Worm (Caenorhabditis elegans): ENCODE data around the gene M163.10.

The M163.10 gene

DNA sequence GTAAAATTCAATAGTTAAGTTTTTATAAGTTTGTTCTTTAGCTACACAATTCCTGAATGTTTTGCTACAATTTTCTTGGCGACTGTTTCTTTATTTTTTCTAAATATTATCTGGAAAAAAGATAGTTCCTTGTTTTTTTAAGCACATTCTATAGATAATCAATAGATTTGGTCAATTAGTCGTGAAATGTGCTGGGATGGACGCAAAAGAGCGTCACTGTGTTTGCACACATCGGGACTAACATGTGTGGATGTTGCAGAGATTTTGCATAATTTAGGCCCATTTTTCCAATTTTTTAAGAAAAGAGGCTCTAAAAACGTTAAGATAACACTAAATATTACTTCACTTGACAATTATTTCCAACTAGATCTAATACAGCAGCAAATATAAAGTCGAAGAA is 42.7 kb downstream of the M163.10 start:
- TF ChIP-seq cog-1 (tag; optimal IDR thresholded peaks at IDR 0.05) (no peak), klf-2 (GFP tag; conservative IDR thresholded peaks at IDR 0.05) (no peak), T22C8.4 (GFP tag; IDR thresholded peaks at IDR 0.05) (peak; percentile 54; the same call in 1 of the 2 replicates), tab-1 (GFP tag; IDR thresholded peaks at IDR 0.05) (no peak)

DNA sequence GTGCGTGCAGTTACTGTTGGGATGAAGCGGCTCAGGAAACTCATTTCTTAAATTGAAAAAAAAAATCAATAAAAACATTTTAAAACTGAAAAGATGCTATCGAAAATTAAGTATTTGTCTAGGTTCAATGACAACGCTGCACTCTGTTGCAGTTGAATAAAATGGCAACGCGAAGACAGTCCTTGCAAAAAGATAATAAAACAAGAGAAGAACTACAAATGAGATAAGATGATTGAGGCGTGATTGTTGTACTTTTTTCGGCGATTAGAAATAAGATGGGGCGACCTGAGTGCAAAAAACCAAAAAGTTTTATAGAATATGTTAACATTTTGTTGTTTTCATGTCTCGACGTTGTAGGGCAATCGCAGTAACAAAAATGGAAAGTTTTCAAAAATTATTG is 44.2 kb downstream of the M163.10 start, which contains the start of gene gcsh-1:
Gene gcsh-1 (minus strand): TSS at position 46 of the 400 bp plus-strand sequence.
- TF ChIP-seq ref-1 (GFP tag; conservative IDR thresholded peaks at IDR 0.05) (no peak), klf-2 (GFP tag; conservative IDR thresholded peaks at IDR 0.05) (no peak), flt-1 (GFP tag; IDR thresholded peaks at IDR 0.05) (no peak)

DNA sequence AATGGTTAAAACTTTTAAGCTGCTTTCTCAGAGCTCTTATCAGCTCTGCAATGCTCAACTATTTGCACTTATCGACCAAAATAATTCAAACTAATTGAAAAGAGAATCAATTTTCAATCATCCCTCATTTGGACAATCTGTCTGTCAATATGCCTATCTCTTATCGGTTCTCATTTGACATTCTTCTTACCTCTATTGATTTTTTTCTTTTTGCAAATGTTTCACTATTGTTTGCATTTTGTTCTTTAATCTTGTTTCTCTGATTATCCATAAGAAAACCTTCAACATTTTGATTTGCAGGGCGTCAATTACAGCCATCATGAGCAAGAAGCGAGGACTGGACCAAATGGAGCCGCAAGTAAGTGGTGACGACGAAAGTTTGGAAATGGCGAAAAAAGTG is 45.8 kb downstream of the M163.10 start, which contains the start of gene D1025.10:
Gene D1025.10 (plus strand): TSS at position 301 of the 400 bp plus-strand sequence.
- TF ChIP-seq ref-1 (GFP tag; conservative IDR thresholded peaks at IDR 0.05): no peak
- no peak for TF ChIP-seq ztf-23 (GFP tag; IDR thresholded peaks at IDR 0.05)
- no peak for TF ChIP-seq cog-1 (tag; optimal IDR thresholded peaks at IDR 0.05)
- TF ChIP-seq flt-1 (GFP tag; IDR thresholded peaks at IDR 0.05): no peak
- TF ChIP-seq T22C8.4 (GFP tag; IDR thresholded peaks at IDR 0.05): no peak
- TF ChIP-seq med-1 (GFP tag; optimal IDR thresholded peaks at IDR 0.05; ENCODE audit: insufficient read depth): no peak
- TF ChIP-seq tab-1 (GFP tag; IDR thresholded peaks at IDR 0.05): no peak
- TF ChIP-seq klf-2 (GFP tag; conservative IDR thresholded peaks at IDR 0.05): no peak

DNA sequence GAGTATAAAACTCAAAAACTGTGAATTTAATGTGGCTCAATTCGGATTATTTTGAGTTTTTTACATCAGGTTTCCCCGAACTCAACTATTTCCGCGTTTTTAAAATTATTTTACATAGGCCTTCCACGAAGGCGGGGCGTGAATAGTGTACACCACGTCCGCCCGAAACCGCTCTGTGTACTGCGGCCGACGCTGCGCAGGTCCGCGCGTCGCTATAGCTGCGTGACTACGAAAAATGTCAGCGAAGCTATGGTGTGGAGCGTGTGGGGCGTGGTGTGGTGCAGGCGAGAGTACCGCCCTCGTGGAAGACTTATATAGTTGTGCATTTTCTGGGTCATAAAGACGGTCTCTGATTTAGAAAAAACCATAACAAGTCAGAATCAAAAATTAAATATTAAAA is 47.1 kb downstream of the M163.10 start:
- TF ChIP-seq ztf-29 (GFP tag; IDR thresholded peaks at IDR 0.05): no peak

DNA sequence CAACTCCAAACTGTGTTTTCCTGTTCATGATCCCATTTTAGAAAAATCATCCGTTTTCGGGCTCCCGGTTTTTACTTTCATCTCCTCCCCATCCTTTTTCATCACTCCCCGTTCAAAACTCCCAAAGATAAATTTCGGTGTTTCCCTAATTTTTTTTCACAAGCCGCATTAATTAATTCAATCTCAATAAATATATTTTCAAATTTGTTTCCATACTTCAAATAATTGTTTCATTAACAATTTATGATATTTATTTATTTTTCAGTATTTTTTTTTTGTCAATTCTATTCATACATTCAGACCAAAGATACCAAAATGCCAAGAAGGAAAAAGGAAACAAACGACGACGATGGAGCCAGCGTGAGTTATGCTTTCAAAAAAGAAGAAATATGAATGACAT is 49.7 kb downstream of the M163.10 start, which contains the start of gene D1025.1:
Gene D1025.1 (plus strand): TSS at position 301 of the 400 bp plus-strand sequence.
- no peak for TF ChIP-seq tab-1 (GFP tag; IDR thresholded peaks at IDR 0.05)
- no peak for TF ChIP-seq flt-1 (GFP tag; IDR thresholded peaks at IDR 0.05)
- no peak for TF ChIP-seq ztf-29 (GFP tag; IDR thresholded peaks at IDR 0.05)
- no peak for TF ChIP-seq klf-2 (GFP tag; conservative IDR thresholded peaks at IDR 0.05)
- no peak for TF ChIP-seq ztf-23 (GFP tag; IDR thresholded peaks at IDR 0.05)
- TF ChIP-seq med-1 (GFP tag; optimal IDR thresholded peaks at IDR 0.05; ENCODE audit: insufficient read depth): no peak
- TF ChIP-seq cog-1 (tag; optimal IDR thresholded peaks at IDR 0.05): no peak
- TF ChIP-seq T22C8.4 (GFP tag; IDR thresholded peaks at IDR 0.05): no peak
- no peak for TF ChIP-seq ref-1 (GFP tag; conservative IDR thresholded peaks at IDR 0.05)
